Worm (Caenorhabditis elegans) whole organism, L4 larva: ENCODE results near the gene ceh-28.

Source experiments
- ZK546.5 ChIP-seq, 2 experiments: sonication (generic microtip); optimal IDR thresholded peaks; 2 replicates each; lab custom pipeline; 2017; ENCODE audit warnings: missing biosample characterization in 2 of 2, missing genetic modification characterization in 2 of 2
- dmd-9 ChIP-seq: fragments of 200-800 bp; sonication (Bioruptor generic); IDR thresholded peaks from 2 replicates; pipeline ENCODE4 v1.3.6; 2022; ENCODE audit warnings: missing genetic modification reagents, missing genetic modification characterization, missing compliant biosample characterization
- egl-43 ChIP-seq: fragments of 200-800 bp; sonication (Bioruptor generic); IDR thresholded peaks from 2 replicates; pipeline ENCODE4 v1.3.6; 2022; ENCODE audit warnings: missing genetic modification reagents, missing genetic modification characterization, missing compliant biosample characterization
- lin-13 ChIP-seq: fragments of 150-350 bp; optimal IDR thresholded peaks from 2 replicates; lab custom pipeline; 2014; ENCODE audit warnings: missing biosample characterization, missing genetic modification reagents, missing genetic modification characterization
- snpc-4 ChIP-seq: fragments of 150-350 bp; optimal IDR thresholded peaks from 2 replicates; lab custom pipeline; 2014; ENCODE audit warnings: missing biosample characterization, missing genetic modification characterization

ce11 chrX:13061366-13061765 lies 13.1 kb upstream of the ceh-28 start:
- TF ChIP-seq dmd-9 (GFP tag; lab: Robert Waterston, UW) (no peak), snpc-4 (tag; lab: Kevin White, UChicago) (no peak), egl-43 (no peak), lin-13 (GFP tag; lab: Kevin White, UChicago) (no peak), ZK546.5 (tag; optimal IDR thresholded peaks at IDR 0.05; lab: Kevin White, UChicago) (no peak)
